Worm (Caenorhabditis elegans) whole organism, late embryonic: ENCODE measurements around the gene add-2.

ENCODE experiments used
- Y22D7AL.16 ChIP-seq: sonication (generic microtip); optimal IDR thresholded peaks from 2 replicates; lab custom pipeline; 2016; ENCODE audit warnings: missing genetic modification characterization, missing compliant biosample characterization
- ahr-1 ChIP-seq: sonication (generic microtip); optimal IDR thresholded peaks from 2 replicates; lab custom pipeline; 2016; ENCODE audit warnings: missing genetic modification characterization, missing compliant biosample characterization
- ama-1 ChIP-seq: fragments of 150-350 bp; optimal IDR thresholded peaks from 2 replicates; lab custom pipeline; 2014
- ceh-14 ChIP-seq: sonication (generic microtip); optimal IDR thresholded peaks from 2 replicates; lab custom pipeline; 2016; ENCODE audit warnings: missing genotype, missing genetic modification characterization, missing compliant biosample characterization
- ceh-2 ChIP-seq: sonication (generic microtip); optimal IDR thresholded peaks from 2 replicates; lab custom pipeline; 2016; ENCODE audit warnings: missing genotype, missing genetic modification characterization, missing compliant biosample characterization
- ceh-34 ChIP-seq: sonication (generic microtip); optimal IDR thresholded peaks from 2 replicates; lab custom pipeline; 2016; ENCODE audit warnings: mild to moderate bottlenecking, missing genetic modification characterization, missing compliant biosample characterization
- ceh-48 ChIP-seq: sonication (generic microtip); optimal IDR thresholded peaks from 2 replicates; lab custom pipeline; 2016; ENCODE audit warnings: missing genetic modification characterization, inconsistent platforms, missing compliant biosample characterization
- ceh-6 ChIP-seq: fragments of 200-800 bp; sonication (Bioruptor generic); optimal IDR thresholded peaks from 2 replicates; lab custom pipeline; 2018; ENCODE audit warnings: mild to moderate bottlenecking, missing genetic modification characterization, missing compliant biosample characterization
- dve-1 ChIP-seq: sonication (generic microtip); optimal IDR thresholded peaks from 2 replicates; lab custom pipeline; 2017; ENCODE audit warnings: antibody characterized with exemption, mild to moderate bottlenecking, missing genetic modification characterization, missing compliant biosample characterization
- elt-2 ChIP-seq: sonication (generic microtip); optimal IDR thresholded peaks from 2 replicates; lab custom pipeline; 2016; ENCODE audit warnings: missing genetic modification reagents, missing genetic modification characterization, missing compliant biosample characterization
- nfya-1 ChIP-seq: sonication (generic microtip); optimal IDR thresholded peaks from 2 replicates; lab custom pipeline; 2017; ENCODE audit warnings: missing genetic modification characterization, mild to moderate bottlenecking, missing compliant biosample characterization, antibody characterized with exemption, moderate library complexity
- nhr-11 ChIP-seq: fragments of 150-350 bp; optimal IDR thresholded peaks from 2 replicates; lab custom pipeline; 2014; ENCODE audit warnings: missing biosample characterization, missing genetic modification characterization

DNA sequence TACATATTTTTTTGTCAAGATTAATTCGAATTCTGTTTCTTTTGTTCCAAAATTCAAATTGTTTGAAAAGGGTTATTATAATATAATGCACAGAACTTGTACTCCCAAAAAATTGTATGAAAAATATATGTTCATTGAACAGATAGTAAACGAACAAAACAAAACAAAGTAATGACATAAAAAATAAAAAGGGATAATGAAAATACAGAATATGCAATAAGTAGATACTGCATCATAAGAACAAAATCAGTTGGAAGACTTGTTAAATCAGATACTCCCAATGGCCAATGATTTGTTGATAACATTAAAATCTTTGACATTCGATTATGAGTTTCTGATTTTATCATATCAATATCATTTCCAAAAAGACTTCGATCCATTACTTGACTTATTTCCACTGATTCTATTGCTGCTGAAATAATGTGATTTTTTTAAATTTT, 8.7 kb downstream of the add-2 start:
- TF ChIP-seq ceh-2 (tag; lab: Kevin White, UChicago) = no peak
- no peak for TF ChIP-seq ceh-6 (GFP tag; lab: Kevin White, UChicago)
- TF ChIP-seq dve-1 (tag; lab: Kevin White, UChicago) = no peak
- no peak for TF ChIP-seq ama-1 (lab: Kevin White, UChicago)
- TF ChIP-seq Y22D7AL.16 (tag; lab: Kevin White, UChicago) = no peak
- no peak for TF ChIP-seq elt-2 (tag; lab: Kevin White, UChicago)
- no peak for TF ChIP-seq ceh-14 (tag; lab: Kevin White, UChicago)
- TF ChIP-seq ceh-48 = no peak
- no peak for TF ChIP-seq ahr-1
- no peak for TF ChIP-seq ceh-34
- no peak for TF ChIP-seq nfya-1 (tag; lab: Kevin White, UChicago)
- TF ChIP-seq nhr-11 (tag; lab: Kevin White, UChicago) = no peak
